Fruit fly (Drosophila melanogaster) whole organism, embryonic: ENCODE data around the gene CG18266.

Source experiments
- Bteb2 ChIP-seq: fragments of 200-800 bp; sonication (Bioruptor generic); optimal IDR thresholded peaks from 2 replicates; lab custom pipeline; 2016; ENCODE audit warnings: missing biosample characterization, missing genetic modification characterization
- CG10274 ChIP-seq: fragments of 200-800 bp; sonication (Bioruptor generic); optimal IDR thresholded peaks from 3 replicates; lab custom pipeline; 2017; ENCODE audit warnings: missing biosample characterization, mild to moderate bottlenecking, missing genetic modification characterization
- CG10543 ChIP-seq: fragments of 200-800 bp; sonication (Bioruptor generic); optimal IDR thresholded peaks from 3 replicates; lab custom pipeline; 2017; ENCODE audit warnings: missing biosample characterization, mild to moderate bottlenecking, missing genetic modification characterization, moderate library complexity
- CG10959 ChIP-seq: fragments of 200-800 bp; sonication (Bioruptor generic); IDR thresholded peaks from 2 replicates; pipeline ENCODE4 v1.3.6; 2022; ENCODE audit warnings: missing biosample characterization, missing genetic modification characterization
- CG11723 ChIP-seq: fragments of 200-800 bp; sonication (Bioruptor generic); optimal IDR thresholded peaks from 2 replicates; lab custom pipeline; 2017; ENCODE audit warnings: missing biosample characterization, mild to moderate bottlenecking, missing genetic modification characterization
- CG13296 ChIP-seq: fragments of 200-800 bp; sonication (Bioruptor generic); optimal IDR thresholded peaks from 3 replicates; lab custom pipeline; 2018; ENCODE audit warnings: missing biosample characterization, mild to moderate bottlenecking, missing genetic modification characterization
- CG13424 ChIP-seq: fragments of 200-800 bp; sonication (Bioruptor generic); optimal IDR thresholded peaks from 2 replicates; lab custom pipeline; 2019; ENCODE audit warnings: missing biosample characterization, mild to moderate bottlenecking, missing genetic modification characterization, moderate library complexity
- CG18262 ChIP-seq: fragments of 200-800 bp; optimal IDR thresholded peaks from 3 replicates; lab custom pipeline; 2019; ENCODE audit warnings: missing biosample characterization, mild to moderate bottlenecking, missing genetic modification characterization, moderate library complexity
- CG2120 ChIP-seq: fragments of 200-800 bp; sonication (Bioruptor generic); optimal IDR thresholded peaks from 3 replicates; lab custom pipeline; 2016; ENCODE audit warnings: missing biosample characterization, missing genetic modification characterization
- CG2129 ChIP-seq: fragments of 200-800 bp; sonication (Bioruptor generic); IDR thresholded peaks from 2 replicates; pipeline ENCODE4 v1.3.6; 2022; ENCODE audit warnings: missing biosample characterization, missing genetic modification characterization; ENCODE audit not compliant: partially characterized antibody
- CG2889 ChIP-seq: fragments of 200-800 bp; sonication (Bioruptor generic); IDR thresholded peaks from 3 replicates; pipeline ENCODE4 v1.3.6; 2022; ENCODE audit warnings: missing biosample characterization, missing genetic modification characterization
- CG3281 ChIP-seq: fragments of 200-800 bp; sonication (Bioruptor generic); optimal IDR thresholded peaks from 3 replicates; lab custom pipeline; 2017; ENCODE audit warnings: missing biosample characterization, mild to moderate bottlenecking, missing genetic modification characterization
- CG3838 ChIP-seq: fragments of 200-800 bp; sonication (Bioruptor generic); optimal IDR thresholded peaks from 3 replicates; lab custom pipeline; 2016; ENCODE audit warnings: missing biosample characterization, missing genetic modification characterization
- CG3995 ChIP-seq: fragments of 200-800 bp; sonication (Bioruptor generic); optimal IDR thresholded peaks from 3 replicates; lab custom pipeline; 2016; ENCODE audit warnings: missing biosample characterization, missing genetic modification characterization
- CG6689 ChIP-seq: fragments of 200-800 bp; sonication (Bioruptor generic); IDR thresholded peaks from 2 replicates; pipeline ENCODE4 v1.3.6; 2022; ENCODE audit warnings: missing biosample characterization, missing genetic modification characterization
- Camta ChIP-seq: fragments of 200-800 bp; sonication (Bioruptor generic); optimal IDR thresholded peaks from 2 replicates; lab custom pipeline; 2016; ENCODE audit warnings: missing biosample characterization, missing genetic modification characterization
- CoRest ChIP-seq: fragments of 200-800 bp; sonication (Bioruptor generic); optimal IDR thresholded peaks from 3 replicates; lab custom pipeline; 2018; ENCODE audit warnings: missing biosample characterization, mild to moderate bottlenecking, missing genetic modification characterization, moderate library complexity
- D19B ChIP-seq: fragments of 200-800 bp; sonication (Bioruptor generic); optimal IDR thresholded peaks from 2 replicates; lab custom pipeline; 2017; ENCODE audit warnings: missing biosample characterization, mild to moderate bottlenecking, missing genetic modification characterization
- Doc2 ChIP-seq: fragments of 200-800 bp; sonication (Bioruptor generic); IDR thresholded peaks from 2 replicates; pipeline ENCODE4 v1.3.6; 2022; ENCODE audit warnings: missing biosample characterization, missing genetic modification characterization
- E2f1 ChIP-seq: fragments of 200-800 bp; sonication (Bioruptor generic); IDR thresholded peaks from 2 replicates; pipeline ENCODE4 v1.3.6; 2022; ENCODE audit warnings: missing biosample characterization, missing genetic modification characterization
- E2f2 ChIP-seq: fragments of 200-800 bp; sonication (Bioruptor generic); IDR thresholded peaks from 2 replicates; pipeline ENCODE4 v1.3.6; 2022; ENCODE audit warnings: missing biosample characterization, missing genetic modification characterization
- Fer2 ChIP-seq: fragments of 200-800 bp; sonication (Bioruptor generic); optimal IDR thresholded peaks from 2 replicates; lab custom pipeline; 2018; ENCODE audit warnings: missing biosample characterization, mild to moderate bottlenecking, missing genetic modification characterization, moderate library complexity
- HHEX ChIP-seq: fragments of 200-800 bp; sonication (Bioruptor generic); optimal IDR thresholded peaks from 3 replicates; lab custom pipeline; 2017; ENCODE audit warnings: missing biosample characterization, mild to moderate bottlenecking, missing genetic modification characterization, missing genetic modification reagents
- MTF-1 ChIP-seq: fragments of 200-800 bp; sonication (Bioruptor generic); optimal IDR thresholded peaks from 2 replicates; lab custom pipeline; 2018; ENCODE audit warnings: missing biosample characterization, mild to moderate bottlenecking, missing genetic modification characterization, borderline replicate concordance
- Mad ChIP-seq: fragments of 200-800 bp; sonication (Bioruptor generic); optimal IDR thresholded peaks from 2 replicates; lab custom pipeline; 2016; ENCODE audit warnings: missing biosample characterization, missing genetic modification characterization
- Max ChIP-seq: fragments of 200-800 bp; sonication (Bioruptor generic); optimal IDR thresholded peaks from 2 replicates; lab custom pipeline; 2016; ENCODE audit warnings: missing biosample characterization, mild to moderate bottlenecking, missing genetic modification characterization
- Nf-YC ChIP-seq: fragments of 200-800 bp; optimal IDR thresholded peaks from 3 replicates; lab custom pipeline; 2019; ENCODE audit warnings: missing biosample characterization, mild to moderate bottlenecking, missing genetic modification characterization, moderate library complexity
- Optix ChIP-seq: fragments of 200-800 bp; sonication (Bioruptor generic); IDR thresholded peaks from 3 replicates; pipeline ENCODE4 v1.3.6; 2022; ENCODE audit warnings: missing biosample characterization, missing genetic modification characterization
- Sry-β ChIP-seq: fragments of 200-800 bp; sonication (Bioruptor generic); optimal IDR thresholded peaks from 2 replicates; lab custom pipeline; 2018; ENCODE audit warnings: missing biosample characterization, mild to moderate bottlenecking, missing genetic modification characterization, moderate library complexity
- abd-A ChIP-seq: fragments of 200-800 bp; sonication (Bioruptor generic); optimal IDR thresholded peaks from 3 replicates; lab custom pipeline; 2019; ENCODE audit warnings: missing biosample characterization, mild to moderate bottlenecking, missing genetic modification characterization, moderate library complexity
- ap ChIP-seq: fragments of 200-800 bp; sonication (Bioruptor generic); IDR thresholded peaks from 2 replicates; pipeline ENCODE4 v1.3.6; 2022; ENCODE audit warnings: missing biosample characterization, missing genetic modification characterization
- ase ChIP-seq: fragments of 200-800 bp; sonication (Bioruptor generic); IDR thresholded peaks from 3 replicates; pipeline ENCODE4 v1.3.6; 2022; ENCODE audit warnings: missing biosample characterization, missing genetic modification characterization
- caup ChIP-seq: fragments of 200-800 bp; sonication (Bioruptor generic); optimal IDR thresholded peaks from 3 replicates; lab custom pipeline; 2017; ENCODE audit warnings: missing biosample characterization, mild to moderate bottlenecking, missing genetic modification characterization, moderate library complexity; ENCODE audit not compliant: severe bottlenecking
- ci ChIP-seq: fragments of 200-800 bp; sonication (Bioruptor generic); IDR thresholded peaks from 3 replicates; pipeline ENCODE4 v1.3.6; 2022; ENCODE audit warnings: missing biosample characterization, missing genetic modification characterization
- da ChIP-seq: fragments of 200-800 bp; sonication (Bioruptor generic); optimal IDR thresholded peaks from 2 replicates; lab custom pipeline; 2016; ENCODE audit warnings: missing biosample characterization, missing genetic modification characterization
- danr ChIP-seq: fragments of 200-800 bp; sonication (Bioruptor generic); IDR thresholded peaks from 2 replicates; pipeline ENCODE4 v1.3.6; 2022; ENCODE audit warnings: missing biosample characterization, missing genetic modification characterization
- emc ChIP-seq: fragments of 200-800 bp; sonication (Bioruptor generic); optimal IDR thresholded peaks from 2 replicates; lab custom pipeline; 2016; ENCODE audit warnings: missing biosample characterization, missing genetic modification characterization
- esg ChIP-seq: fragments of 200-800 bp; sonication (Bioruptor generic); conservative IDR thresholded peaks from 2 replicates; pipeline ENCODE4 v1.3.6; 2022; ENCODE audit warnings: missing biosample characterization, missing genetic modification characterization
- gfzf ChIP-seq: fragments of 200-800 bp; sonication (Bioruptor generic); optimal IDR thresholded peaks from 2 replicates; lab custom pipeline; 2016; ENCODE audit warnings: missing biosample characterization, mild to moderate bottlenecking, missing genetic modification characterization, moderate library complexity
- kni ChIP-seq: fragments of 200-800 bp; sonication (Bioruptor generic); optimal IDR thresholded peaks from 3 replicates; lab custom pipeline; 2017; ENCODE audit warnings: mild to moderate bottlenecking, missing biosample characterization, missing genetic modification reagents, missing genetic modification characterization
- odd ChIP-seq: fragments of 200-800 bp; sonication (Bioruptor generic); optimal IDR thresholded peaks from 2 replicates; lab custom pipeline; 2017; ENCODE audit warnings: missing biosample characterization, mild to moderate bottlenecking, missing genetic modification characterization
- pan ChIP-seq, 4 experiments: fragments of >200 bp in 3 of 4; fragments of 200-800 bp in 1 of 4; sonication (Bioruptor generic) in 1 of 4; optimal IDR thresholded peaks in 3 of 4; IDR thresholded peaks in 1 of 4; 2 replicates each; pipeline versions ENCODE4 v1.3.6 to Lab custom; 2017 to 2022; ENCODE audit warnings: missing biosample characterization in 2 of 4, missing genetic modification characterization in 2 of 4, mixed read lengths in 1 of 4
- pita ChIP-seq: fragments of 200-800 bp; sonication (Bioruptor generic); optimal IDR thresholded peaks from 2 replicates; lab custom pipeline; 2017; ENCODE audit warnings: missing biosample characterization, mild to moderate bottlenecking, missing genetic modification characterization
- ranshi ChIP-seq: fragments of 200-800 bp; sonication (Bioruptor generic); IDR thresholded peaks from 2 replicates; pipeline ENCODE4 v1.3.6; 2022; ENCODE audit warnings: missing biosample characterization, missing genetic modification characterization
- row ChIP-seq: fragments of 200-800 bp; sonication (Bioruptor generic); IDR thresholded peaks from 3 replicates; pipeline ENCODE4 v1.3.6; 2022; ENCODE audit warnings: missing biosample characterization, missing genetic modification characterization
- sens-2 ChIP-seq: fragments of 200-800 bp; sonication (Bioruptor generic); IDR thresholded peaks from 2 replicates; pipeline ENCODE4 v1.3.6; 2022; ENCODE audit warnings: missing biosample characterization, missing genetic modification characterization
- shn ChIP-seq: fragments of 200-800 bp; sonication (Bioruptor generic); optimal IDR thresholded peaks from 3 replicates; lab custom pipeline; 2016; ENCODE audit warnings: missing biosample characterization, missing genetic modification characterization
- sug ChIP-seq: fragments of 200-800 bp; optimal IDR thresholded peaks from 2 replicates; lab custom pipeline; 2019; ENCODE audit warnings: missing biosample characterization, mild to moderate bottlenecking, missing genetic modification characterization, moderate library complexity
- tin ChIP-seq: fragments of 200-800 bp; sonication (Bioruptor generic); optimal IDR thresholded peaks from 3 replicates; lab custom pipeline; 2016; ENCODE audit warnings: missing biosample characterization, missing genetic modification characterization
- vnd ChIP-seq: fragments of 200-800 bp; sonication (Bioruptor generic); IDR thresholded peaks from 3 replicates; pipeline ENCODE4 v1.3.6; 2022; ENCODE audit warnings: missing biosample characterization, missing genetic modification characterization; ENCODE audit not compliant: partially characterized antibody
- yki ChIP-seq: fragments of >200 bp; optimal IDR thresholded peaks from 3 replicates; lab custom pipeline; 2018

The CG18266 gene

dm6 chr2L:5610108-5610507, 13.5 kb downstream of the CG18266 start (continued):
- TF ChIP-seq ranshi, result no peak
- TF ChIP-seq caup (GFP tag; lab: Kevin White, UChicago), result no peak
- TF ChIP-seq CG10274 (GFP tag; lab: Kevin White, UChicago), result no peak
- no peak for TF ChIP-seq yki (lab: Kevin White, UChicago)
- TF ChIP-seq E2f2 (GFP tag; lab: Robert Waterston, UW), result 0 out of 2 replicates have a peak, but pooled peaks have one; percentile 30
- TF ChIP-seq HHEX (GFP tag; lab: Kevin White, UChicago), result peak; percentile 17
- TF ChIP-seq CG13424 (tag; lab: Kevin White, UChicago), result peak; percentile 28
- TF ChIP-seq CG13296 (GFP tag; lab: Kevin White, UChicago), result no peak
- TF ChIP-seq CG10543, result no peak
- TF ChIP-seq sug (tag; lab: Kevin White, UChicago), result no peak
- TF ChIP-seq Max (GFP tag; lab: Kevin White, UChicago), result no peak
- TF ChIP-seq da (GFP tag; lab: Kevin White, UChicago), result no peak
- TF ChIP-seq CG3995 (GFP tag; lab: Kevin White, UChicago), result no peak
- TF ChIP-seq CG18262, result no peak
- TF ChIP-seq ase (GFP tag; lab: Robert Waterston, UW), result no peak
- no peak for TF ChIP-seq kni (GFP tag; lab: Kevin White, UChicago)
- TF ChIP-seq danr (GFP tag; lab: Robert Waterston, UW), result no peak
- TF ChIP-seq MTF-1 (GFP tag; lab: Kevin White, UChicago), result no peak
- no peak for TF ChIP-seq CG11723 (GFP tag; lab: Kevin White, UChicago)
- no peak for TF ChIP-seq Mad (GFP tag; lab: Kevin White, UChicago)
- TF ChIP-seq Doc2 (GFP tag; lab: Robert Waterston, UW), result no peak
- TF ChIP-seq pan (optimal IDR thresholded peaks at IDR 0.05; lab: Kevin White, UChicago), result no peak
- no peak for TF ChIP-seq pan (GFP tag; optimal IDR thresholded peaks at IDR 0.05 in 1 of 2, IDR thresholded peaks at IDR 0.05 in 1 of 2)
- TF ChIP-seq CG3838 (GFP tag; lab: Kevin White, UChicago), result no peak
- no peak for TF ChIP-seq Sry-β
- TF ChIP-seq ci, result peak; percentile 19; the same call in 1 of the 3 replicates
- no peak for TF ChIP-seq vnd (GFP tag; lab: Robert Waterston, UW)
- no peak for TF ChIP-seq gfzf
- no peak for TF ChIP-seq abd-A
- no peak for TF ChIP-seq D19B (GFP tag; lab: Kevin White, UChicago)
- peak; percentile 11 for TF ChIP-seq tin
- TF ChIP-seq CG10959, result no peak
- 0 out of 2 replicates have a peak, but pooled peaks have one; percentile 11 for TF ChIP-seq E2f1
- TF ChIP-seq row (GFP tag; lab: Robert Waterston, UW), result no peak; the same call in 1 of the 3 replicates
- TF ChIP-seq Bteb2, result no peak
- no peak for TF ChIP-seq pita
- TF ChIP-seq esg (GFP tag; lab: Robert Waterston, UW), result no peak; the same call in 1 of the 2 replicates
- no peak for TF ChIP-seq Camta (GFP tag; lab: Kevin White, UChicago)
- peak; percentile 42; the same call in 1 of the 2 replicates for TF ChIP-seq CG6689 (GFP tag; lab: Robert Waterston, UW)
- TF ChIP-seq CoRest (tag; lab: Kevin White, UChicago), result peak; percentile 26
- TF ChIP-seq CG2120 (GFP tag; lab: Kevin White, UChicago), result no peak
- peak; percentile 39; the same call in 1 of the 3 replicates for TF ChIP-seq Optix (GFP tag; lab: Robert Waterston, UW)
- TF ChIP-seq sens-2 (GFP tag; lab: Robert Waterston, UW), result no peak
- TF ChIP-seq CG3281, result peak; percentile 2
- TF ChIP-seq Nf-YC (tag; lab: Kevin White, UChicago), result no peak
- TF ChIP-seq ap (GFP tag; lab: Robert Waterston, UW), result no peak
- TF ChIP-seq CG2129 (GFP tag; lab: Robert Waterston, UW), result no peak
- TF ChIP-seq Fer2 (tag; lab: Kevin White, UChicago), result no peak
- TF ChIP-seq CG2889 (GFP tag; lab: Robert Waterston, UW), result no peak
- TF ChIP-seq emc, result no peak
- no peak for TF ChIP-seq odd (GFP tag; lab: Kevin White, UChicago)
- no peak for TF ChIP-seq shn (GFP tag; lab: Kevin White, UChicago)
